Worm (Caenorhabditis elegans) whole organism, young adult: ENCODE measurements around the gene srh-145.

Source experiments
- ceh-58 ChIP-seq: fragments of 200-800 bp; sonication (Bioruptor generic); IDR thresholded peaks from 2 replicates; pipeline ENCODE4 v1.3.6; 2022; ENCODE audit warnings: missing genetic modification characterization, missing compliant biosample characterization
- unc-62 ChIP-seq: fragments of 150-350 bp; optimal IDR thresholded peaks from 2 replicates; lab custom pipeline; 2014; ENCODE audit warnings: missing biosample characterization, missing genetic modification reagents, missing genetic modification characterization

DNA sequence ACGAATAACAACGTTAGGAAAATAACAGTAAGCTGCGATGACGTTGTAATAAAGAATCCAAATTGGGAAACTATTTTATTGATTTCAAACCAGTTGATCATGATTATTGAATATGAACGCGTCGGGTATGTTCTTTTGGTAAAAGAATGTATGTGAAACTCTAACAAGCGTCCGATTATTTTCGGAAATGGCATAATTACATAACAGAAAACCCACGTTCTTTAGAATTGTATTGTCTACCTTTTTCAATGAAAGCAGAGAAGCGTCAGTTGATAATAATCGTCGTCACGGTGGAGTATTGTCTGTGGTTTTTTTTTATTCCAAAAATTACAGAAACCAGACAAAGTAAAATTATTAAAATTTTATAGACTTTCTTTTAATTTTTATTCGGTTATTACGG, 44.6 kb downstream of the srh-145 start, which contains the start of gene str-14:
- TF ChIP-seq ceh-58 (GFP tag; lab: Robert Waterston, UW) (no peak), unc-62 (GFP tag; lab: Kevin White, UChicago) (no peak)
